Fruit fly (Drosophila melanogaster) whole organism, embryonic: ENCODE data around the gene slmo.
A peak's percentile ranks its signal among the peaks of the same experiment; 100 is the strongest.

ENCODE experiments used
- Ada2b ChIP-seq: fragments of 200-800 bp; sonication (Bioruptor generic); IDR thresholded peaks from 2 replicates; pipeline ENCODE4 v1.3.6; 2022; ENCODE audit warnings: missing biosample characterization, missing genetic modification characterization
- Bgb ChIP-seq: fragments of 200-800 bp; sonication (Bioruptor generic); IDR thresholded peaks from 2 replicates; pipeline ENCODE4 v1.3.6; 2022; ENCODE audit warnings: missing biosample characterization, missing genetic modification characterization; ENCODE audit not compliant: partially characterized antibody
- CG11560 ChIP-seq: fragments of 200-800 bp; sonication (Bioruptor generic); IDR thresholded peaks from 3 replicates; pipeline ENCODE4 v1.3.6; 2022; ENCODE audit warnings: missing biosample characterization, missing genetic modification characterization
- CG11695 ChIP-seq: fragments of 200-800 bp; sonication (Bioruptor generic); IDR thresholded peaks from 3 replicates; pipeline ENCODE4 v1.3.6; 2022; ENCODE audit warnings: missing biosample characterization, missing genetic modification characterization
- CG12744 ChIP-seq: fragments of 200-800 bp; sonication (Bioruptor generic); optimal IDR thresholded peaks from 2 replicates; lab custom pipeline; 2016; ENCODE audit warnings: missing biosample characterization, missing genetic modification characterization
- CG16779 ChIP-seq: fragments of 200-800 bp; sonication (Bioruptor generic); IDR thresholded peaks from 2 replicates; pipeline ENCODE4 v1.3.6; 2022; ENCODE audit warnings: missing biosample characterization, missing genetic modification characterization
- CG17385 ChIP-seq: fragments of 200-800 bp; sonication (Bioruptor generic); optimal IDR thresholded peaks from 3 replicates; lab custom pipeline; 2018; ENCODE audit warnings: missing biosample characterization, mild to moderate bottlenecking, missing genetic modification characterization
- CG30431 ChIP-seq: fragments of 200-800 bp; sonication (Bioruptor generic); optimal IDR thresholded peaks from 2 replicates; lab custom pipeline; 2017; ENCODE audit warnings: missing biosample characterization, missing genetic modification characterization
- CG31441 ChIP-seq: fragments of 200-800 bp; sonication (Bioruptor generic); IDR thresholded peaks from 2 replicates; pipeline ENCODE4 v1.3.6; 2022; ENCODE audit warnings: missing biosample characterization, missing genetic modification characterization
- CG32532 ChIP-seq: fragments of 200-800 bp; sonication (Bioruptor generic); IDR thresholded peaks from 2 replicates; pipeline ENCODE4 v1.3.6; 2022; ENCODE audit warnings: missing biosample characterization, missing genetic modification characterization
- CG33213 ChIP-seq: fragments of 200-800 bp; sonication (Bioruptor generic); optimal IDR thresholded peaks from 3 replicates; lab custom pipeline; 2016; ENCODE audit warnings: missing biosample characterization, missing genetic modification characterization
- CG4404 ChIP-seq: fragments of 200-800 bp; sonication (Bioruptor generic); IDR thresholded peaks from 2 replicates; pipeline ENCODE4 v1.3.6; 2022; ENCODE audit warnings: missing biosample characterization, missing genetic modification characterization
- CG6175 ChIP-seq: fragments of 200-800 bp; sonication (Bioruptor generic); IDR thresholded peaks from 3 replicates; pipeline ENCODE4 v1.3.6; 2022; ENCODE audit warnings: missing biosample characterization, missing genetic modification characterization
- CG8388 ChIP-seq: fragments of 200-800 bp; sonication (Bioruptor generic); optimal IDR thresholded peaks from 2 replicates; lab custom pipeline; 2019; ENCODE audit warnings: missing biosample characterization, mild to moderate bottlenecking, missing genetic modification characterization, moderate library complexity
- CHES-1-like ChIP-seq: fragments of 200-800 bp; sonication (Bioruptor generic); optimal IDR thresholded peaks from 2 replicates; lab custom pipeline; 2016; ENCODE audit warnings: missing biosample characterization, missing genetic modification characterization
- Dbx ChIP-seq: fragments of 200-800 bp; sonication (Bioruptor generic); IDR thresholded peaks from 3 replicates; pipeline ENCODE4 v1.3.6; 2022; ENCODE audit warnings: missing biosample characterization, missing genetic modification characterization
- Doc3 ChIP-seq: fragments of 200-800 bp; sonication (Bioruptor generic); IDR thresholded peaks from 3 replicates; pipeline ENCODE4 v1.3.6; 2022; ENCODE audit warnings: missing biosample characterization, missing genetic modification characterization; ENCODE audit not compliant: partially characterized antibody
- Dref ChIP-seq: fragments of 200-800 bp; sonication (Bioruptor generic); IDR thresholded peaks from 2 replicates; pipeline ENCODE4 v1.3.6; 2022; ENCODE audit warnings: missing biosample characterization, missing genetic modification characterization
- Fer3 ChIP-seq: fragments of 200-800 bp; sonication (Bioruptor generic); optimal IDR thresholded peaks from 2 replicates; lab custom pipeline; 2018; ENCODE audit warnings: missing biosample characterization, mild to moderate bottlenecking, missing genetic modification characterization, moderate library complexity
- GATAe ChIP-seq: fragments of 200-800 bp; sonication (Bioruptor generic); conservative IDR thresholded peaks from 2 replicates; pipeline ENCODE4 v1.3.6; 2022; ENCODE audit warnings: missing biosample characterization, missing genetic modification characterization
- Hey ChIP-seq: fragments of 200-800 bp; sonication (Bioruptor generic); optimal IDR thresholded peaks from 3 replicates; lab custom pipeline; 2018; ENCODE audit warnings: missing biosample characterization, mild to moderate bottlenecking, missing genetic modification characterization
- Hr51 ChIP-seq, 2 experiments: fragments of 200-800 bp; sonication (Bioruptor generic); optimal IDR thresholded peaks; 2 replicates in 1 of 2; 3 replicates in 1 of 2; lab custom pipeline; 2016 to 2018; ENCODE audit warnings: missing biosample characterization in 2 of 2, missing genetic modification characterization in 2 of 2, mild to moderate bottlenecking in 1 of 2, moderate library complexity in 1 of 2
- NFAT ChIP-seq: fragments of 200-800 bp; sonication (Bioruptor generic); IDR thresholded peaks from 2 replicates; pipeline ENCODE4 v1.3.6; 2022; ENCODE audit warnings: missing biosample characterization, missing genetic modification characterization
- Pdp1 ChIP-seq, 2 experiments: fragments of 200-800 bp; sonication (Bioruptor generic); optimal IDR thresholded peaks; 3 replicates each; lab custom pipeline; 2016; ENCODE audit warnings: missing biosample characterization in 2 of 2, missing genetic modification characterization in 2 of 2, mild to moderate bottlenecking in 1 of 2, moderate library complexity in 1 of 2
- Sin3A ChIP-seq: fragments of >200 bp; optimal IDR thresholded peaks from 2 replicates; lab custom pipeline; 2018
- Sry-β ChIP-seq: fragments of 200-800 bp; sonication (Bioruptor generic); optimal IDR thresholded peaks from 2 replicates; lab custom pipeline; 2018; ENCODE audit warnings: missing biosample characterization, mild to moderate bottlenecking, missing genetic modification characterization, moderate library complexity
- ab ChIP-seq: fragments of 200-800 bp; sonication (Bioruptor generic); optimal IDR thresholded peaks from 2 replicates; lab custom pipeline; 2016; ENCODE audit warnings: missing biosample characterization, missing genetic modification characterization
- az2 ChIP-seq: fragments of 200-800 bp; sonication (Bioruptor generic); optimal IDR thresholded peaks from 3 replicates; lab custom pipeline; 2016; ENCODE audit warnings: missing biosample characterization, missing genetic modification characterization
- bab2 ChIP-seq: fragments of 200-800 bp; sonication (Bioruptor generic); optimal IDR thresholded peaks from 2 replicates; lab custom pipeline; 2016; ENCODE audit warnings: missing biosample characterization, missing genetic modification characterization
- crp ChIP-seq, 2 experiments: fragments of 200-800 bp; sonication (Bioruptor generic); optimal IDR thresholded peaks; 2 replicates in 1 of 2; 3 replicates in 1 of 2; lab custom pipeline; 2017; ENCODE audit warnings: missing biosample characterization in 2 of 2, missing genetic modification characterization in 2 of 2, mild to moderate bottlenecking in 1 of 2, moderate library complexity in 1 of 2
- dpn ChIP-seq, 2 experiments: fragments of 200-800 bp; sonication (Bioruptor generic); optimal IDR thresholded peaks; 3 replicates each; lab custom pipeline; 2016; ENCODE audit warnings: missing biosample characterization in 2 of 2, missing genetic modification characterization in 2 of 2
- eyg ChIP-seq: fragments of 200-800 bp; sonication (Bioruptor generic); optimal IDR thresholded peaks from 3 replicates; lab custom pipeline; 2016; ENCODE audit warnings: missing biosample characterization, missing genetic modification characterization
- gsb ChIP-seq: fragments of 200-800 bp; sonication (Bioruptor generic); IDR thresholded peaks from 2 replicates; pipeline ENCODE4 v1.3.6; 2022; ENCODE audit warnings: missing biosample characterization, missing genetic modification characterization
- gsb-n ChIP-seq: fragments of 200-800 bp; sonication (Bioruptor generic); optimal IDR thresholded peaks from 3 replicates; lab custom pipeline; 2018; ENCODE audit warnings: missing biosample characterization, mild to moderate bottlenecking, missing genetic modification characterization
- h ChIP-seq: fragments of >200 bp; optimal IDR thresholded peaks from 2 replicates; lab custom pipeline; 2017
- ind ChIP-seq: fragments of 200-800 bp; sonication (Bioruptor generic); optimal IDR thresholded peaks from 3 replicates; lab custom pipeline; 2016; ENCODE audit warnings: missing biosample characterization, missing genetic modification characterization
- inv ChIP-seq: fragments of 200-800 bp; sonication (Bioruptor generic); IDR thresholded peaks from 2 replicates; pipeline ENCODE4 v1.3.6; 2022; ENCODE audit warnings: missing biosample characterization, missing genetic modification characterization; ENCODE audit not compliant: partially characterized antibody
- kay ChIP-seq: fragments of 200-800 bp; sonication (Bioruptor generic); optimal IDR thresholded peaks from 2 replicates; lab custom pipeline; 2016; ENCODE audit warnings: missing biosample characterization, missing genetic modification characterization
- mam ChIP-seq: fragments of 200-800 bp; sonication (Bioruptor generic); optimal IDR thresholded peaks from 3 replicates; lab custom pipeline; 2016; ENCODE audit warnings: missing biosample characterization, missing genetic modification characterization
- onecut ChIP-seq: fragments of 200-800 bp; sonication (Bioruptor generic); IDR thresholded peaks from 2 replicates; pipeline ENCODE4 v1.3.6; 2022; ENCODE audit warnings: missing biosample characterization, missing genetic modification characterization
- pan ChIP-seq, 4 experiments: fragments of >200 bp in 3 of 4; fragments of 200-800 bp in 1 of 4; sonication (Bioruptor generic) in 1 of 4; optimal IDR thresholded peaks in 3 of 4; IDR thresholded peaks in 1 of 4; 2 replicates each; pipeline versions ENCODE4 v1.3.6 to Lab custom; 2017 to 2022; ENCODE audit warnings: missing biosample characterization in 2 of 4, missing genetic modification characterization in 2 of 4, mixed read lengths in 1 of 4
- pnt ChIP-seq: fragments of 200-800 bp; sonication (Bioruptor generic); optimal IDR thresholded peaks from 3 replicates; lab custom pipeline; 2016; ENCODE audit warnings: missing biosample characterization, missing genetic modification characterization
- pzg ChIP-seq: fragments of 200-800 bp; sonication (Bioruptor generic); optimal IDR thresholded peaks from 3 replicates; lab custom pipeline; 2018; ENCODE audit warnings: missing biosample characterization, mild to moderate bottlenecking, missing genetic modification characterization, moderate library complexity
- stc ChIP-seq: fragments of 200-800 bp; sonication (Bioruptor generic); IDR thresholded peaks from 2 replicates; pipeline ENCODE4 v1.3.6; 2022; ENCODE audit warnings: missing biosample characterization, missing genetic modification characterization
- trh ChIP-seq: fragments of 200-800 bp; sonication (Bioruptor generic); optimal IDR thresholded peaks from 2 replicates; lab custom pipeline; 2016; ENCODE audit warnings: missing biosample characterization, missing genetic modification characterization
- tx ChIP-seq: fragments of 200-800 bp; sonication (Bioruptor generic); optimal IDR thresholded peaks from 2 replicates; lab custom pipeline; 2016; ENCODE audit warnings: missing biosample characterization, missing genetic modification characterization
- unpg ChIP-seq: fragments of 200-800 bp; sonication (Bioruptor generic); optimal IDR thresholded peaks from 3 replicates; lab custom pipeline; 2018; ENCODE audit warnings: missing biosample characterization, mild to moderate bottlenecking, missing genetic modification characterization, moderate library complexity
- z ChIP-seq: fragments of 200-800 bp; sonication (Bioruptor generic); IDR thresholded peaks from 3 replicates; pipeline ENCODE4 v1.3.6; 2022; ENCODE audit warnings: missing biosample characterization, missing genetic modification characterization
- zen2 ChIP-seq: fragments of 200-800 bp; sonication (Bioruptor generic); IDR thresholded peaks from 3 replicates; pipeline ENCODE4 v1.3.6; 2022; ENCODE audit warnings: missing biosample characterization, missing genetic modification characterization; ENCODE audit not compliant: partially characterized antibody

slmo gene

DNA sequence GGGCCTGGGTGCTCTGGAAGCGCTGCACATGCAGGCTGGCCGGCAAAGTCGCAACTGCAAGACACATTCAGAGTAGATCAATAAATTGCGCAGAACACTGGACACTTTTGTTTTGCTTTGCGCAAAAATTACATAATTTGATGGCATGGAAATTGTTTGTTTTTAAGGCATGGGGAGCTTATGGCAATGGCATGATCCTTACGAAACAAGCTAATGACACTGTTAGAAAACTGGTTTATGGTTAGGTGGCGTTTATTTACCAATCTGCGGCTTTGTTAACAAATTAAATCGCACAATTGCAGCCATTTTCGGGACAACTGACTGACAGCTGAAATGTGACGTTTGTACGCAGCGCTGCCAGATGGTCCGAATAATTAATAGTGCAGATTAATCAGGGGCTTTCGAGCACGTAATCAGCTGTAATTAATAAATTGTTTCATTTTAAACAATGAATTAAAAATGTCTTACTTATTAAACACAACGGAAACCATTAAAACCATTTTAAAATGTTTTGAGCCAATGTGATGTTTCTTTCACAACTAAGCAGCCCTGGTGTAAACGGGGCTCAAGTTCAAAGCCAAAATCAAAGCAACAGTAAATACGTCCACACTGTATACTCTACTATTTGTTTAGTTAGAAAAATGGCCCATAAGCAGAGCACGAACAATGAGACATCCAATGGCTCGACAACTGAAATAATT, 14.0 kb upstream of the slmo start, which contains the start of the genes ND-51 and CG13994 (continued):
- peak; percentile 85 for TF ChIP-seq NFAT (GFP tag; lab: Robert Waterston, UW)
- TF ChIP-seq CG11560 (tag; lab: Robert Waterston, UW), result peak; percentile 59; the same call in 2 of the 3 replicates
- TF ChIP-seq GATAe (GFP tag; lab: Robert Waterston, UW), result 0 out of 2 replicates have a peak, but pooled peaks have one; percentile 14
- TF ChIP-seq CG30431 (GFP tag; lab: Kevin White, UChicago), result peak; percentile 69
- no peak for TF ChIP-seq CG31441
- no peak for TF ChIP-seq h (lab: Kevin White, UChicago)
- TF ChIP-seq Dref (GFP tag; lab: Robert Waterston, UW), result peak; percentile 41
- peak; percentile 93 for TF ChIP-seq mam (GFP tag; lab: Kevin White, UChicago)
- peak; percentile 50; the same call in 1 of the 2 replicates for TF ChIP-seq gsb
- no peak for TF ChIP-seq pan (optimal IDR thresholded peaks at IDR 0.05; lab: Kevin White, UChicago)
- peak in 1 of 2 experiments; percentile 85 for TF ChIP-seq pan (GFP tag; optimal IDR thresholded peaks at IDR 0.05 in 1 of 2, IDR thresholded peaks at IDR 0.05 in 1 of 2)
- TF ChIP-seq unpg (GFP tag; lab: Kevin White, UChicago), result peak; percentile 85
- TF ChIP-seq CG17385 (GFP tag; lab: Kevin White, UChicago), result peak; percentile 60
- TF ChIP-seq inv, result no peak
- TF ChIP-seq CG16779, result peak; percentile 21; the same call in 1 of the 2 replicates
- peak; percentile 91 for TF ChIP-seq bab2
- TF ChIP-seq Doc3, result no peak
- TF ChIP-seq onecut (GFP tag; lab: Robert Waterston, UW), result peak; percentile 41; the same call in 1 of the 2 replicates
- peak; percentile 76 for TF ChIP-seq CG12744 (GFP tag; lab: Kevin White, UChicago)
- peak; percentile 40 to 86 for TF ChIP-seq crp (GFP tag; optimal IDR thresholded peaks at IDR 0.05; lab: Kevin White, UChicago)
- peak; percentile 61; the same call in 1 of the 2 replicates for TF ChIP-seq CG4404 (GFP tag; lab: Robert Waterston, UW)
- TF ChIP-seq pzg (GFP tag; lab: Kevin White, UChicago), result peak; percentile 81
- peak; percentile 45; the same call in 1 of the 3 replicates for TF ChIP-seq CG6175 (GFP tag; lab: Robert Waterston, UW)
- peak; percentile 83 for TF ChIP-seq Fer3 (tag; lab: Kevin White, UChicago)
- no peak; the same call in 1 of the 2 replicates for TF ChIP-seq Bgb (GFP tag; lab: Robert Waterston, UW)
- TF ChIP-seq zen2 (GFP tag; lab: Robert Waterston, UW), result no peak
- TF ChIP-seq CG32532 (GFP tag; lab: Robert Waterston, UW), result peak; percentile 87
- peak; percentile 84 for TF ChIP-seq az2 (GFP tag; lab: Kevin White, UChicago)
- TF ChIP-seq stc (GFP tag; lab: Robert Waterston, UW), result peak; percentile 65
- peak; percentile 84 to 87 for TF ChIP-seq dpn (GFP tag; optimal IDR thresholded peaks at IDR 0.05; lab: Kevin White, UChicago)
- peak; percentile 49 for TF ChIP-seq Hey (tag; lab: Kevin White, UChicago)
- TF ChIP-seq gsb-n, result no peak
- TF ChIP-seq pnt (GFP tag; lab: Kevin White, UChicago), result peak; percentile 87
- TF ChIP-seq ind (GFP tag; lab: Kevin White, UChicago), result peak; percentile 84
- peak; percentile 1 for TF ChIP-seq ab (GFP tag; lab: Kevin White, UChicago)
- peak; percentile 67 for TF ChIP-seq CG11695 (GFP tag; lab: Robert Waterston, UW)
- peak; percentile 79 for TF ChIP-seq CHES-1-like (GFP tag; lab: Kevin White, UChicago)
- peak; percentile 90 to 94 for TF ChIP-seq Pdp1 (GFP tag; optimal IDR thresholded peaks at IDR 0.05; lab: Kevin White, UChicago)
- TF ChIP-seq Dbx (GFP tag; lab: Robert Waterston, UW), result peak; percentile 87
- peak; percentile 77 for TF ChIP-seq CG33213 (GFP tag; lab: Kevin White, UChicago)
- peak; percentile 54 for TF ChIP-seq trh (GFP tag; lab: Kevin White, UChicago)
- TF ChIP-seq eyg, result peak; percentile 76
- TF ChIP-seq tx (GFP tag; lab: Kevin White, UChicago), result peak; percentile 88
- peak; percentile 31 for TF ChIP-seq kay
- TF ChIP-seq CG8388 (GFP tag; lab: Kevin White, UChicago), result peak; percentile 80
- peak; percentile 87 for TF ChIP-seq Sin3A (lab: Kevin White, UChicago)
- no peak for TF ChIP-seq z
- peak; percentile 85 for TF ChIP-seq Ada2b (GFP tag; lab: Robert Waterston, UW)
- peak; percentile 85 for TF ChIP-seq Hr51 (GFP tag; optimal IDR thresholded peaks at IDR 0.05; lab: Kevin White, UChicago)
- peak; percentile 14 for TF ChIP-seq Sry-β (GFP tag; lab: Kevin White, UChicago)
